Fruit fly (Drosophila melanogaster): Measurements from ENCODE around the gene CG34367.

DNA sequence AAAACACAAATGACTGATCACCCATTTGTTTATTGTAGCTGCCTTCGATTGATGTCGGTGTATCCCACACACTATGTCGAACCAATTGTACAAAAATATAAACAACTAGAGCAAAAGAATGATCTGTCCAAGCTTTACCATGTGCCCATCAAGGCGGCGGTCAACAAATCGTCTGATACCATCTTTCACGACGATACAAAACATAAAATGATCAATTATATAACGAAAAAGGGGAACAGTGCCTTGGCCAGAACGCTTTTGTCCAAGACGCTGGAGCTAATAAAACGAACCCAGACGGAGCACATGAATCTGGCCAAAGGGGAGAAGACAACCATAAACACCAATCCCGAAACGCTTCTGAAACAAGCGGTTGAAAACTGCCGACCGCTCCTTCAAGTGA lies 33.1 kb upstream of the CG34367 start:
- TF ChIP-seq ttk (optimal IDR thresholded peaks at IDR 0.05) (no peak), Myc (optimal IDR thresholded peaks at IDR 0.05) (no peak), insv (optimal IDR thresholded peaks at IDR 0.05) (no peak), h (optimal IDR thresholded peaks at IDR 0.05) (no peak)
